Worm (Caenorhabditis elegans) whole organism, young adult: ENCODE results near the gene clec-143.

Source experiments
- B0019.2 ChIP-seq: fragments of 200-800 bp; sonication (Bioruptor generic); conservative IDR thresholded peaks from 2 replicates; pipeline ENCODE4 v1.3.6; 2022; ENCODE audit warnings: missing genetic modification reagents, missing genetic modification characterization, missing compliant biosample characterization
- B0336.3 ChIP-seq: fragments of 200-800 bp; sonication (Bioruptor generic); IDR thresholded peaks from 2 replicates; pipeline ENCODE4 v1.3.6; 2022; ENCODE audit warnings: missing genetic modification characterization, missing compliant biosample characterization
- C06A6.2 ChIP-seq: fragments of 200-800 bp; sonication (Bioruptor generic); conservative IDR thresholded peaks from 2 replicates; pipeline ENCODE4 v1.3.6; 2022; ENCODE audit warnings: missing genetic modification characterization, missing compliant biosample characterization
- F49E8.2 ChIP-seq: sonication (generic microtip); optimal IDR thresholded peaks from 3 replicates; lab custom pipeline; 2017; ENCODE audit warnings: missing genetic modification characterization, mild to moderate bottlenecking, missing compliant biosample characterization, antibody characterized with exemption, moderate library complexity; ENCODE audit not compliant: insufficient read depth
- F55B11.4 ChIP-seq: sonication (generic microtip); optimal IDR thresholded peaks from 2 replicates; lab custom pipeline; 2016; ENCODE audit warnings: missing compliant biosample characterization, missing genetic modification characterization, borderline replicate concordance; ENCODE audit not compliant: insufficient read depth
- K12H6.12 ChIP-seq: fragments of 200-800 bp; sonication (Bioruptor generic); optimal IDR thresholded peaks from 2 replicates; lab custom pipeline; 2018; ENCODE audit warnings: mild to moderate bottlenecking, missing genetic modification characterization, missing compliant biosample characterization
- T26A5.8 ChIP-seq: sonication (generic microtip); optimal IDR thresholded peaks from 2 replicates; lab custom pipeline; 2016; ENCODE audit warnings: missing genetic modification characterization, missing compliant biosample characterization
- Y53G8AR.9 ChIP-seq: fragments of 200-800 bp; sonication (Bioruptor generic); conservative IDR thresholded peaks from 2 replicates; pipeline ENCODE4 v1.3.6; 2022; ENCODE audit warnings: missing genetic modification reagents, missing genetic modification characterization, missing compliant biosample characterization
- Y56A3A.18 ChIP-seq: fragments of 200-800 bp; sonication (Bioruptor generic); IDR thresholded peaks from 2 replicates; pipeline ENCODE4 v1.3.6; 2022; ENCODE audit warnings: missing genetic modification reagents, missing genetic modification characterization, missing compliant biosample characterization
- Y67H2A.10 ChIP-seq: fragments of 200-800 bp; sonication (Bioruptor generic); conservative IDR thresholded peaks from 2 replicates; pipeline ENCODE4 v1.3.6; 2022; ENCODE audit warnings: missing genetic modification reagents, missing genetic modification characterization, missing compliant biosample characterization
- ZK185.1 ChIP-seq: sonication (generic microtip); optimal IDR thresholded peaks from 2 replicates; lab custom pipeline; 2016; ENCODE audit warnings: mild to moderate bottlenecking, missing genetic modification characterization, missing compliant biosample characterization; ENCODE audit not compliant: poor library complexity, severe bottlenecking
- aptf-2 ChIP-seq: fragments of 200-800 bp; sonication (Bioruptor generic); conservative IDR thresholded peaks from 2 replicates; pipeline ENCODE4 v1.3.6; 2022; ENCODE audit warnings: missing genetic modification reagents, missing genetic modification characterization, missing compliant biosample characterization
- atf-7 ChIP-seq: sonication (generic microtip); optimal IDR thresholded peaks from 2 replicates; lab custom pipeline; 2017; ENCODE audit warnings: mild to moderate bottlenecking, missing genetic modification characterization, missing compliant biosample characterization
- attf-5 ChIP-seq: fragments of 200-800 bp; sonication (Bioruptor generic); optimal IDR thresholded peaks from 2 replicates; lab custom pipeline; 2018; ENCODE audit warnings: mild to moderate bottlenecking, missing genetic modification characterization, missing compliant biosample characterization
- attf-6 ChIP-seq: fragments of 200-800 bp; sonication (Bioruptor generic); IDR thresholded peaks from 2 replicates; pipeline ENCODE4 v1.3.6; 2022; ENCODE audit warnings: missing genetic modification reagents, missing genetic modification characterization, missing compliant biosample characterization
- ccch-3 ChIP-seq: fragments of 200-800 bp; sonication (Bioruptor generic); optimal IDR thresholded peaks from 2 replicates; lab custom pipeline; 2018; ENCODE audit warnings: mild to moderate bottlenecking, missing genetic modification characterization, missing compliant biosample characterization
- cebp-1 ChIP-seq, 2 experiments: fragments of 200-800 bp in 1 of 2; sonication (Bioruptor generic) in 1 of 2; sonication (generic microtip) in 1 of 2; IDR thresholded peaks in 1 of 2; optimal IDR thresholded peaks in 1 of 2; 2 replicates each; pipeline versions ENCODE4 v1.3.6 to Lab custom; 2017 to 2022; ENCODE audit warnings: missing compliant biosample characterization in 2 of 2, missing genetic modification characterization in 2 of 2, mild to moderate bottlenecking in 1 of 2, missing genetic modification reagents in 1 of 2, moderate library complexity in 1 of 2
- ceh-27 ChIP-seq: fragments of 200-800 bp; sonication (Bioruptor generic); optimal IDR thresholded peaks from 2 replicates; lab custom pipeline; 2018; ENCODE audit warnings: mild to moderate bottlenecking, missing genetic modification characterization, moderate library complexity, missing compliant biosample characterization
- ceh-79 ChIP-seq: sonication (generic microtip); optimal IDR thresholded peaks from 2 replicates; lab custom pipeline; 2017; ENCODE audit warnings: mild to moderate bottlenecking, missing genetic modification characterization, missing compliant biosample characterization
- dox-1 ChIP-seq: fragments of 200-800 bp; sonication (Bioruptor generic); IDR thresholded peaks from 2 replicates; pipeline ENCODE4 v1.3.6; 2022; ENCODE audit warnings: missing genetic modification reagents, missing genetic modification characterization, missing compliant biosample characterization
- egrh-3 ChIP-seq: fragments of 200-800 bp; sonication (Bioruptor generic); IDR thresholded peaks from 2 replicates; pipeline ENCODE4 v1.3.6; 2022; ENCODE audit warnings: missing genetic modification reagents, missing genetic modification characterization, missing compliant biosample characterization
- ets-4 ChIP-seq: fragments of 200-800 bp; sonication (Bioruptor generic); optimal IDR thresholded peaks from 2 replicates; lab custom pipeline; 2018; ENCODE audit warnings: mild to moderate bottlenecking, missing genetic modification characterization, missing compliant biosample characterization
- him-1 ChIP-seq: sonication (generic microtip); optimal IDR thresholded peaks from 2 replicates; lab custom pipeline; 2016; ENCODE audit warnings: missing genotype, missing genetic modification reagents, missing genetic modification characterization, missing compliant biosample characterization
- hlh-12 ChIP-seq: sonication (generic microtip); optimal IDR thresholded peaks from 2 replicates; lab custom pipeline; 2016; ENCODE audit warnings: missing genetic modification characterization, missing compliant biosample characterization
- hrde-1 ChIP-seq: sonication (generic microtip); optimal IDR thresholded peaks from 2 replicates; lab custom pipeline; 2016; ENCODE audit warnings: missing genetic modification characterization, mild to moderate bottlenecking, missing compliant biosample characterization, moderate library complexity, missing genotype, missing genetic modification reagents, borderline replicate concordance
- let-526 ChIP-seq: fragments of 200-800 bp; sonication (Bioruptor generic); IDR thresholded peaks from 2 replicates; pipeline ENCODE4 v1.3.6; 2022; ENCODE audit warnings: missing genetic modification reagents, missing genetic modification characterization, missing compliant biosample characterization
- lin-40 ChIP-seq: sonication (generic microtip); optimal IDR thresholded peaks from 2 replicates; lab custom pipeline; 2016; ENCODE audit warnings: missing genetic modification characterization, mild to moderate bottlenecking, missing compliant biosample characterization, missing genotype, missing genetic modification reagents
- lsy-27 ChIP-seq: sonication (generic microtip); optimal IDR thresholded peaks from 2 replicates; lab custom pipeline; 2017; ENCODE audit warnings: missing genetic modification characterization, mild to moderate bottlenecking, missing compliant biosample characterization, antibody characterized with exemption, missing genotype, borderline replicate concordance; ENCODE audit not compliant: insufficient read depth
- mcd-1 ChIP-seq: fragments of 200-800 bp; sonication (Bioruptor generic); IDR thresholded peaks from 2 replicates; pipeline ENCODE4 v1.3.6; 2022; ENCODE audit warnings: missing genetic modification reagents, missing genetic modification characterization, missing compliant biosample characterization
- mel-28 ChIP-seq: sonication (generic microtip); optimal IDR thresholded peaks from 2 replicates; lab custom pipeline; 2016; ENCODE audit warnings: borderline replicate concordance, mild to moderate bottlenecking, missing genetic modification characterization, missing compliant biosample characterization
- nfyb-1 ChIP-seq: fragments of 200-800 bp; sonication (Bioruptor generic); IDR thresholded peaks from 2 replicates; pipeline ENCODE4 v1.3.6; 2022; ENCODE audit warnings: missing genetic modification reagents, missing genetic modification characterization, missing compliant biosample characterization
- nhr-27 ChIP-seq: fragments of 200-800 bp; sonication (Bioruptor generic); optimal IDR thresholded peaks from 2 replicates; lab custom pipeline; 2018; ENCODE audit warnings: mild to moderate bottlenecking, missing genetic modification characterization, moderate library complexity, missing compliant biosample characterization
- nhr-80 ChIP-seq: sonication (generic microtip); optimal IDR thresholded peaks from 2 replicates; lab custom pipeline; 2016; ENCODE audit warnings: missing genetic modification characterization, missing compliant biosample characterization
- pbrm-1 ChIP-seq: fragments of 200-800 bp; sonication (Bioruptor generic); IDR thresholded peaks from 2 replicates; pipeline ENCODE4 v1.3.6; 2022; ENCODE audit warnings: missing genetic modification reagents, missing genetic modification characterization, missing compliant biosample characterization
- pha-4 ChIP-seq: fragments of 150-350 bp; sonication (generic microtip); optimal IDR thresholded peaks from 2 replicates; lab custom pipeline; 2014; ENCODE audit warnings: missing biosample characterization, missing genetic modification reagents, missing genetic modification characterization
- somi-1 ChIP-seq: fragments of 200-800 bp; sonication (Bioruptor generic); optimal IDR thresholded peaks from 2 replicates; lab custom pipeline; 2018; ENCODE audit warnings: mild to moderate bottlenecking, missing genetic modification characterization, missing compliant biosample characterization
- tbp1 ChIP-seq: fragments of 200-800 bp; sonication (Bioruptor generic); optimal IDR thresholded peaks from 2 replicates; lab custom pipeline; 2018; ENCODE audit warnings: mild to moderate bottlenecking, missing genetic modification characterization, missing compliant biosample characterization
- tlf-1 ChIP-seq: fragments of 200-800 bp; sonication (Bioruptor generic); optimal IDR thresholded peaks from 2 replicates; lab custom pipeline; 2018; ENCODE audit warnings: mild to moderate bottlenecking, missing genetic modification characterization, missing compliant biosample characterization
- zfh-2 ChIP-seq: fragments of 200-800 bp; sonication (Bioruptor generic); conservative IDR thresholded peaks from 2 replicates; pipeline ENCODE4 v1.3.6; 2022; ENCODE audit warnings: missing genetic modification reagents, missing genetic modification characterization, missing compliant biosample characterization
- ztf-22 ChIP-seq: fragments of 200-800 bp; sonication (Bioruptor generic); optimal IDR thresholded peaks from 2 replicates; lab custom pipeline; 2018; ENCODE audit warnings: mild to moderate bottlenecking, missing genetic modification characterization, moderate library complexity, missing compliant biosample characterization
- ztf-26 ChIP-seq: sonication (generic microtip); optimal IDR thresholded peaks from 2 replicates; lab custom pipeline; 2017; ENCODE audit warnings: missing genetic modification characterization, missing compliant biosample characterization
- ztf-28 ChIP-seq: fragments of 200-800 bp; sonication (Bioruptor generic); IDR thresholded peaks from 2 replicates; pipeline ENCODE4 v1.3.6; 2022; ENCODE audit warnings: missing genetic modification reagents, missing genetic modification characterization, missing compliant biosample characterization

clec-143 gene

ce11 chrII:10449707-10450106 is 20.4 kb downstream of the clec-143 start, which contains the start of gene lin-56:
lin-56 (plus strand) TSS chrII:10450007.
- TF ChIP-seq let-526 (peak; percentile 63; the same call in 1 of the 2 replicates), ccch-3 (no peak), nfyb-1 (GFP tag; lab: Robert Waterston, UW) (0 out of 2 replicates have a peak, but pooled peaks have one; percentile 16)
- TF ChIP-seq, all 124 proteins: peak for 2

- TF ChIP-seq nhr-80 (tag; lab: Kevin White, UChicago) (peak; percentile 90), aptf-2 (no peak), zfh-2 (GFP tag; lab: Robert Waterston, UW) (no peak), nhr-27 (tag; lab: Kevin White, UChicago) (no peak), attf-6 (GFP tag; lab: Robert Waterston, UW) (no peak), Y67H2A.10 (no peak), F49E8.2 (peak; percentile 13), ZK185.1 (tag; lab: Kevin White, UChicago) (no peak), pha-4 (tag; lab: Kevin White, UChicago) (no peak), ztf-26 (peak; percentile 43), lin-40 (peak; percentile 50), lsy-27 (tag; lab: Kevin White, UChicago) (no peak), egrh-3 (GFP tag; lab: Robert Waterston, UW) (no peak), ztf-28 (no peak), atf-7 (tag; lab: Kevin White, UChicago) (peak; percentile 78), ztf-22 (GFP tag; lab: Kevin White, UChicago) (peak; percentile 80), ets-4 (GFP tag; lab: Kevin White, UChicago) (peak; percentile 23), pbrm-1 (no peak), tlf-1 (GFP tag; lab: Kevin White, UChicago) (no peak), dox-1 (GFP tag; lab: Robert Waterston, UW) (peak; percentile 24; the same call in 1 of the 2 replicates), ceh-79 (tag; lab: Kevin White, UChicago) (no peak), attf-5 (GFP tag; lab: Kevin White, UChicago) (peak; percentile 45), tbp1 (GFP tag; lab: Kevin White, UChicago) (peak; percentile 29), Y53G8AR.9 (GFP tag; lab: Robert Waterston, UW) (0 out of 2 replicates have a peak, but pooled peaks have one; percentile 55), hrde-1 (no peak), B0019.2 (GFP tag; lab: Robert Waterston, UW) (no peak), K12H6.12 (tag; lab: Kevin White, UChicago) (peak; percentile 7), cebp-1 (GFP tag; IDR thresholded peaks at IDR 0.05; lab: Robert Waterston, UW) (peak; percentile 24; the same call in 1 of the 2 replicates), cebp-1 (tag; optimal IDR thresholded peaks at IDR 0.05; lab: Kevin White, UChicago) (peak; percentile 75), F55B11.4 (tag; lab: Kevin White, UChicago) (no peak), Y56A3A.18 (GFP tag; lab: Robert Waterston, UW) (no peak), ceh-27 (GFP tag; lab: Kevin White, UChicago) (no peak), mcd-1 (GFP tag; lab: Robert Waterston, UW) (peak; percentile 15; the same call in 1 of the 2 replicates), let-526 (no peak), B0336.3 (GFP tag; lab: Robert Waterston, UW) (no peak), hlh-12 (tag; lab: Kevin White, UChicago) (no peak), somi-1 (GFP tag; lab: Kevin White, UChicago) (no peak), C06A6.2 (0 out of 2 replicates have a peak, but pooled peaks have one; percentile 11), mel-28 (tag; lab: Kevin White, UChicago) (no peak), him-1 (tag; lab: Kevin White, UChicago) (no peak), T26A5.8 (tag; lab: Kevin White, UChicago) (no peak)
Measured at ce11 chrII:10447348-10448316, 22.5 kb downstream of the clec-143 start, which contains the start of gene ZK673.2. ZK673.2 (plus strand) TSS chrII:10448266.
